Fruit fly (Drosophila melanogaster) whole organism, embryonic: ENCODE data around the gene CG11596.

Source experiments
- CG18619 ChIP-seq: fragments of 200-800 bp; sonication (Bioruptor generic); optimal IDR thresholded peaks from 3 replicates; lab custom pipeline; 2017; ENCODE audit warnings: missing biosample characterization, mild to moderate bottlenecking, missing genetic modification characterization
- CG6683 ChIP-seq: fragments of 200-800 bp; sonication (Bioruptor generic); optimal IDR thresholded peaks from 2 replicates; lab custom pipeline; 2017; ENCODE audit warnings: missing biosample characterization, mild to moderate bottlenecking, missing genetic modification characterization, missing genetic modification reagents
- HLH54F ChIP-seq: fragments of 200-800 bp; sonication (Bioruptor generic); optimal IDR thresholded peaks from 3 replicates; lab custom pipeline; 2016; ENCODE audit warnings: missing biosample characterization, missing genetic modification characterization
- NK7.1 ChIP-seq: fragments of 200-800 bp; sonication (Bioruptor generic); optimal IDR thresholded peaks from 3 replicates; lab custom pipeline; 2016; ENCODE audit warnings: missing biosample characterization, missing genetic modification characterization
- Stat92E ChIP-seq, 3 experiments: fragments of >200 bp in 2 of 3; fragments of 200-800 bp in 1 of 3; sonication (Bioruptor generic) in 1 of 3; optimal IDR thresholded peaks; 2 replicates each; lab custom pipeline; 2017 to 2019; ENCODE audit warnings: missing biosample characterization in 3 of 3, missing genetic modification characterization in 3 of 3, mild to moderate bottlenecking in 1 of 3, moderate library complexity in 1 of 3

DNA sequence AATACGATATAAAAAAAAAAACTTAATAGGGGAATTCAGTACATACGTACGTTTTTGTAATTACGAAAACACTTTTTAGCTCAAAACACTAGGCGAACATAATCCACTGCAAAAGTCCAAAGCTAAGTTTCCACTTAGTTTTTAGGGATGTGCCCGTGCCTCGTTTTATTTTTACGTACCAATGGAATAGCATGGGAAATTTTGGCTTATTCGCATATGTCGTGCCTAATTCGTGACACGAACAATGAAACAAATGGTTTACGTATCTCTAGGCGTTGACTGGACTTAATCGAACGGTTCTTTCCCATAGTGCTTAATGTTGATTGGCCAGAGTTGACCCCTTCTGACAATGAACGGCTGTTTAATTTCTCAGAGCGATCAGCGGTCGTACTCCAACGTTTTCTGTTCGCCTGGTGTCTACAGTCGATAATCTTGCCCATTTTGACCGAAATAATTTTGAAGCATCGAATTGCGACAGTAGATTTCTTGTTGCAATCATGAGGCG is 47.8 kb upstream of the CG11596 start, which contains the start of gene CG14818:
- TF ChIP-seq CG6683 (GFP tag; lab: Kevin White, UChicago) (no peak), NK7.1 (GFP tag; lab: Kevin White, UChicago) (peak; percentile 27), CG18619 (GFP tag; lab: Kevin White, UChicago) (peak; percentile 49), Stat92E (GFP tag; optimal IDR thresholded peaks at IDR 0.05; lab: Kevin White, UChicago) (no peak), HLH54F (GFP tag; lab: Kevin White, UChicago) (peak; percentile 44)
